Worm (Caenorhabditis elegans) whole organism, young adult: Measurements from ENCODE around the gene B0336.13.

ENCODE experiments used
- B0336.3 ChIP-seq: fragments of 200-800 bp; sonication (Bioruptor generic); IDR thresholded peaks from 2 replicates; pipeline ENCODE4 v1.3.6; 2022; ENCODE audit warnings: missing genetic modification characterization, missing compliant biosample characterization
- C17E4.6 ChIP-seq: fragments of 200-800 bp; sonication (Bioruptor generic); IDR thresholded peaks from 2 replicates; pipeline ENCODE4 v1.3.6; 2022; ENCODE audit warnings: missing genetic modification reagents, missing genetic modification characterization, missing compliant biosample characterization
- F10E7.11 ChIP-seq: sonication (generic microtip); optimal IDR thresholded peaks from 2 replicates; lab custom pipeline; 2017; ENCODE audit warnings: mild to moderate bottlenecking, missing genetic modification characterization, moderate library complexity, missing compliant biosample characterization
- F33H1.4 ChIP-seq: fragments of 200-800 bp; sonication (Bioruptor generic); IDR thresholded peaks from 2 replicates; pipeline ENCODE4 v1.3.6; 2022; ENCODE audit warnings: missing genetic modification reagents, missing genetic modification characterization, missing compliant biosample characterization
- F39B2.1 ChIP-seq: fragments of 200-800 bp; sonication (Bioruptor generic); IDR thresholded peaks from 2 replicates; pipeline ENCODE4 v1.3.6; 2022; ENCODE audit warnings: missing genetic modification reagents, missing genetic modification characterization, missing compliant biosample characterization
- F52B5.7 ChIP-seq: sonication (generic microtip); optimal IDR thresholded peaks from 2 replicates; lab custom pipeline; 2016; ENCODE audit warnings: mild to moderate bottlenecking, missing genetic modification characterization, missing compliant biosample characterization
- K12H6.12 ChIP-seq: fragments of 200-800 bp; sonication (Bioruptor generic); optimal IDR thresholded peaks from 2 replicates; lab custom pipeline; 2018; ENCODE audit warnings: mild to moderate bottlenecking, missing genetic modification characterization, missing compliant biosample characterization
- Y53G8AR.9 ChIP-seq: fragments of 200-800 bp; sonication (Bioruptor generic); conservative IDR thresholded peaks from 2 replicates; pipeline ENCODE4 v1.3.6; 2022; ENCODE audit warnings: missing genetic modification reagents, missing genetic modification characterization, missing compliant biosample characterization
- Y79H2A.3 ChIP-seq: fragments of 200-800 bp; sonication (Bioruptor generic); conservative IDR thresholded peaks from 2 replicates; pipeline ENCODE4 v1.3.6; 2022; ENCODE audit warnings: missing genetic modification reagents, missing genetic modification characterization, missing compliant biosample characterization
- Y95B8A.8 ChIP-seq: fragments of 200-800 bp; sonication (Bioruptor generic); IDR thresholded peaks from 2 replicates; pipeline ENCODE4 v1.3.6; 2022; ENCODE audit warnings: missing genetic modification reagents, missing genetic modification characterization, missing compliant biosample characterization
- akir-1 ChIP-seq: fragments of 200-800 bp; sonication (Bioruptor generic); optimal IDR thresholded peaks from 2 replicates; lab custom pipeline; 2018; ENCODE audit warnings: mild to moderate bottlenecking, missing genetic modification characterization, moderate library complexity, missing compliant biosample characterization
- aptf-2 ChIP-seq: fragments of 200-800 bp; sonication (Bioruptor generic); conservative IDR thresholded peaks from 2 replicates; pipeline ENCODE4 v1.3.6; 2022; ENCODE audit warnings: missing genetic modification reagents, missing genetic modification characterization, missing compliant biosample characterization
- aptf-3 ChIP-seq: fragments of 200-800 bp; sonication (Bioruptor generic); IDR thresholded peaks from 2 replicates; pipeline ENCODE4 v1.3.6; 2022; ENCODE audit warnings: missing genetic modification characterization, missing compliant biosample characterization
- athp-1 ChIP-seq: sonication (generic microtip); optimal IDR thresholded peaks from 2 replicates; lab custom pipeline; 2017; ENCODE audit warnings: mild to moderate bottlenecking, missing genetic modification characterization, missing compliant biosample characterization
- bed-2 ChIP-seq: fragments of 200-800 bp; sonication (Bioruptor generic); IDR thresholded peaks from 2 replicates; pipeline ENCODE4 v1.3.6; 2022; ENCODE audit warnings: missing genetic modification reagents, missing genetic modification characterization, missing compliant biosample characterization
- ccch-3 ChIP-seq: fragments of 200-800 bp; sonication (Bioruptor generic); optimal IDR thresholded peaks from 2 replicates; lab custom pipeline; 2018; ENCODE audit warnings: mild to moderate bottlenecking, missing genetic modification characterization, missing compliant biosample characterization
- cebp-1 ChIP-seq, 2 experiments: fragments of 200-800 bp in 1 of 2; sonication (Bioruptor generic) in 1 of 2; sonication (generic microtip) in 1 of 2; IDR thresholded peaks in 1 of 2; optimal IDR thresholded peaks in 1 of 2; 2 replicates each; pipeline versions ENCODE4 v1.3.6 to Lab custom; 2017 to 2022; ENCODE audit warnings: missing compliant biosample characterization in 2 of 2, missing genetic modification characterization in 2 of 2, mild to moderate bottlenecking in 1 of 2, missing genetic modification reagents in 1 of 2, moderate library complexity in 1 of 2
- die-1 ChIP-seq: sonication (generic microtip); optimal IDR thresholded peaks from 2 replicates; lab custom pipeline; 2016; ENCODE audit warnings: missing genotype, mild to moderate bottlenecking, missing genetic modification characterization, missing compliant biosample characterization
- dox-1 ChIP-seq: fragments of 200-800 bp; sonication (Bioruptor generic); IDR thresholded peaks from 2 replicates; pipeline ENCODE4 v1.3.6; 2022; ENCODE audit warnings: missing genetic modification reagents, missing genetic modification characterization, missing compliant biosample characterization
- egl-44 ChIP-seq: fragments of 200-800 bp; sonication (Bioruptor generic); IDR thresholded peaks from 2 replicates; pipeline ENCODE4 v1.3.6; 2022; ENCODE audit warnings: missing genetic modification reagents, missing genetic modification characterization, missing compliant biosample characterization
- ekl-4 ChIP-seq: fragments of 200-800 bp; sonication (Bioruptor generic); IDR thresholded peaks from 2 replicates; pipeline ENCODE4 v1.3.6; 2022; ENCODE audit warnings: missing genetic modification reagents, missing genetic modification characterization, missing compliant biosample characterization
- gei-17 ChIP-seq: fragments of 200-800 bp; sonication (Bioruptor generic); optimal IDR thresholded peaks from 2 replicates; lab custom pipeline; 2018; ENCODE audit warnings: mild to moderate bottlenecking, missing genetic modification characterization, missing compliant biosample characterization
- him-1 ChIP-seq: sonication (generic microtip); optimal IDR thresholded peaks from 2 replicates; lab custom pipeline; 2016; ENCODE audit warnings: missing genotype, missing genetic modification reagents, missing genetic modification characterization, missing compliant biosample characterization
- hmg-20 ChIP-seq: fragments of 200-800 bp; sonication (Bioruptor generic); IDR thresholded peaks from 2 replicates; pipeline ENCODE4 v1.3.6; 2022; ENCODE audit warnings: missing genetic modification reagents, missing genetic modification characterization, missing compliant biosample characterization
- hrde-1 ChIP-seq: sonication (generic microtip); optimal IDR thresholded peaks from 2 replicates; lab custom pipeline; 2016; ENCODE audit warnings: missing genetic modification characterization, mild to moderate bottlenecking, missing compliant biosample characterization, moderate library complexity, missing genotype, missing genetic modification reagents, borderline replicate concordance
- hsf-1 ChIP-seq: fragments of 200-800 bp; sonication (Bioruptor generic); IDR thresholded peaks from 2 replicates; pipeline ENCODE4 v1.3.6; 2022; ENCODE audit warnings: missing genetic modification reagents, missing genetic modification characterization, missing compliant biosample characterization
- lag-1 ChIP-seq: fragments of 200-800 bp; sonication (Bioruptor generic); IDR thresholded peaks from 2 replicates; pipeline ENCODE4 v1.3.6; 2022; ENCODE audit warnings: missing genetic modification reagents, missing genetic modification characterization, missing compliant biosample characterization
- lin-35 ChIP-seq, 3 experiments: fragments of 150-350 bp in 2 of 3; sonication (generic microtip) in 1 of 3; optimal IDR thresholded peaks; 2 replicates each; lab custom pipeline; 2014 to 2018; ENCODE audit warnings: missing biosample characterization in 3 of 3, missing genetic modification characterization in 3 of 3, missing genetic modification reagents in 3 of 3
- madf-10 ChIP-seq: sonication (generic microtip); optimal IDR thresholded peaks from 2 replicates; lab custom pipeline; 2016; ENCODE audit warnings: mild to moderate bottlenecking, missing genetic modification characterization, missing compliant biosample characterization
- madf-3 ChIP-seq: fragments of 200-800 bp; sonication (Bioruptor generic); IDR thresholded peaks from 2 replicates; pipeline ENCODE4 v1.3.6; 2022; ENCODE audit warnings: missing genetic modification reagents, missing genetic modification characterization, missing compliant biosample characterization
- mes-4 ChIP-seq: sonication (generic microtip); optimal IDR thresholded peaks from 2 replicates; lab custom pipeline; 2016; ENCODE audit warnings: missing genotype, missing genetic modification characterization, missing compliant biosample characterization
- nhr-120 ChIP-seq: fragments of 200-800 bp; sonication (Bioruptor generic); IDR thresholded peaks from 2 replicates; pipeline ENCODE4 v1.3.6; 2022; ENCODE audit warnings: missing genetic modification characterization, missing compliant biosample characterization
- nhr-27 ChIP-seq: fragments of 200-800 bp; sonication (Bioruptor generic); optimal IDR thresholded peaks from 2 replicates; lab custom pipeline; 2018; ENCODE audit warnings: mild to moderate bottlenecking, missing genetic modification characterization, moderate library complexity, missing compliant biosample characterization
- nhr-90 ChIP-seq: sonication (generic microtip); optimal IDR thresholded peaks from 2 replicates; lab custom pipeline; 2016; ENCODE audit warnings: missing genotype, mild to moderate bottlenecking, missing genetic modification characterization, missing compliant biosample characterization
- pha-4 ChIP-seq: fragments of 150-350 bp; sonication (generic microtip); optimal IDR thresholded peaks from 2 replicates; lab custom pipeline; 2014; ENCODE audit warnings: missing biosample characterization, missing genetic modification reagents, missing genetic modification characterization
- rcor-1 ChIP-seq: fragments of 200-800 bp; sonication (Bioruptor generic); IDR thresholded peaks from 2 replicates; pipeline ENCODE4 v1.3.6; 2022; ENCODE audit warnings: missing genetic modification reagents, missing genetic modification characterization, missing compliant biosample characterization
- rec-8 ChIP-seq, 2 experiments: sonication (generic microtip); optimal IDR thresholded peaks; 2 replicates each; lab custom pipeline; 2016; ENCODE audit warnings: mild to moderate bottlenecking in 2 of 2, missing genetic modification characterization in 2 of 2, missing genetic modification reagents in 2 of 2, missing genotype in 2 of 2, missing biosample characterization in 1 of 2, missing compliant biosample characterization in 1 of 2, moderate library complexity in 1 of 2
- snpc-1.1 ChIP-seq: sonication (generic microtip); optimal IDR thresholded peaks from 2 replicates; lab custom pipeline; 2017; ENCODE audit warnings: missing genetic modification characterization, mild to moderate bottlenecking, missing compliant biosample characterization, antibody characterized with exemption, moderate library complexity, missing genotype, missing genetic modification reagents; ENCODE audit not compliant: insufficient read depth
- snpc-1.3 ChIP-seq: sonication (generic microtip); optimal IDR thresholded peaks from 2 replicates; lab custom pipeline; 2017; ENCODE audit warnings: missing genetic modification characterization, mild to moderate bottlenecking, missing compliant biosample characterization, antibody characterized with exemption, moderate library complexity, missing genotype, missing genetic modification reagents; ENCODE audit not compliant: insufficient read depth
- tbp1 ChIP-seq: fragments of 200-800 bp; sonication (Bioruptor generic); optimal IDR thresholded peaks from 2 replicates; lab custom pipeline; 2018; ENCODE audit warnings: mild to moderate bottlenecking, missing genetic modification characterization, missing compliant biosample characterization
- unc-130 ChIP-seq: sonication (generic microtip); optimal IDR thresholded peaks from 2 replicates; lab custom pipeline; 2016; ENCODE audit warnings: missing genetic modification reagents, missing genetic modification characterization, missing compliant biosample characterization
- xnd-1 ChIP-seq: sonication (generic microtip); optimal IDR thresholded peaks from 2 replicates; lab custom pipeline; 2016; ENCODE audit warnings: missing genotype, missing genetic modification reagents, missing genetic modification characterization, missing compliant biosample characterization
- zim-3 ChIP-seq: sonication (generic microtip); optimal IDR thresholded peaks from 2 replicates; lab custom pipeline; 2017; ENCODE audit warnings: mild to moderate bottlenecking, missing genetic modification characterization, moderate library complexity, missing compliant biosample characterization
- ztf-18 ChIP-seq: sonication (generic microtip); optimal IDR thresholded peaks from 2 replicates; lab custom pipeline; 2016; ENCODE audit warnings: missing genotype, mild to moderate bottlenecking, missing genetic modification characterization, missing compliant biosample characterization
- ztf-25 ChIP-seq: fragments of 200-800 bp; sonication (Bioruptor generic); IDR thresholded peaks from 2 replicates; pipeline ENCODE4 v1.3.6; 2022; ENCODE audit warnings: missing genetic modification reagents, missing genetic modification characterization, missing compliant biosample characterization
- ztf-26 ChIP-seq: sonication (generic microtip); optimal IDR thresholded peaks from 2 replicates; lab custom pipeline; 2017; ENCODE audit warnings: missing genetic modification characterization, missing compliant biosample characterization
- ztf-28 ChIP-seq: fragments of 200-800 bp; sonication (Bioruptor generic); IDR thresholded peaks from 2 replicates; pipeline ENCODE4 v1.3.6; 2022; ENCODE audit warnings: missing genetic modification reagents, missing genetic modification characterization, missing compliant biosample characterization
- ztf-6 ChIP-seq: fragments of 200-800 bp; sonication (Bioruptor generic); IDR thresholded peaks from 2 replicates; pipeline ENCODE4 v1.3.6; 2022; ENCODE audit warnings: missing genetic modification reagents, missing genetic modification characterization, missing compliant biosample characterization

B0336.13 gene

ce11 chrIII:5663521-5663920 lies 30.3 kb upstream of the B0336.13 start (continued):
- TF ChIP-seq F10E7.11 (tag; lab: Kevin White, UChicago) (no peak), ccch-3 (no peak), madf-10 (tag; lab: Kevin White, UChicago) (no peak), ztf-18 (tag; lab: Kevin White, UChicago) (peak; percentile 27), lin-35 (GFP tag; optimal IDR thresholded peaks at IDR 0.05; lab: Kevin White, UChicago) (peak in 2 of 3 experiments; percentile 25 to 88), dox-1 (GFP tag; lab: Robert Waterston, UW) (peak; percentile 86), snpc-1.1 (tag; lab: Kevin White, UChicago) (peak; percentile 85), ztf-28 (no peak), rcor-1 (GFP tag; lab: Robert Waterston, UW) (peak; percentile 86), mes-4 (tag; lab: Kevin White, UChicago) (no peak), B0336.3 (peak; percentile 65), zim-3 (tag; lab: Kevin White, UChicago) (no peak), Y53G8AR.9 (GFP tag; lab: Robert Waterston, UW) (peak; percentile 83), unc-130 (GFP tag; lab: Kevin White, UChicago) (peak; percentile 89), Y79H2A.3 (GFP tag; lab: Robert Waterston, UW) (0 out of 2 replicates have a peak, but pooled peaks have one; percentile 48), ztf-26 (no peak), F33H1.4 (peak; percentile 99), F39B2.1 (GFP tag; lab: Robert Waterston, UW) (no peak), egl-44 (GFP tag; lab: Robert Waterston, UW) (no peak), him-1 (no peak), snpc-1.3 (tag; lab: Kevin White, UChicago) (peak; percentile 66), ztf-25 (GFP tag; lab: Robert Waterston, UW) (no peak), madf-3 (GFP tag; lab: Robert Waterston, UW) (peak; percentile 56; the same call in 1 of the 2 replicates), nhr-27 (tag; lab: Kevin White, UChicago) (no peak), ekl-4 (GFP tag; lab: Robert Waterston, UW) (peak; percentile 77; the same call in 1 of the 2 replicates), hsf-1 (peak; percentile 84), die-1 (tag; lab: Kevin White, UChicago) (no peak), aptf-3 (GFP tag; lab: Robert Waterston, UW) (no peak), lag-1 (GFP tag; lab: Robert Waterston, UW) (no peak), pha-4 (tag; lab: Kevin White, UChicago) (no peak), K12H6.12 (tag; lab: Kevin White, UChicago) (no peak), aptf-2 (GFP tag; lab: Robert Waterston, UW) (no peak), Y95B8A.8 (peak; percentile 83), xnd-1 (tag; lab: Kevin White, UChicago) (peak; percentile 100), ztf-6 (GFP tag; lab: Robert Waterston, UW) (no peak), bed-2 (GFP tag; lab: Robert Waterston, UW) (no peak), tbp1 (peak; percentile 64), rec-8 (tag; optimal IDR thresholded peaks at IDR 0.05; lab: Kevin White, UChicago) (no peak), hmg-20 (no peak), hrde-1 (tag; lab: Kevin White, UChicago) (peak; percentile 56), akir-1 (no peak), F52B5.7 (tag; lab: Kevin White, UChicago) (no peak), athp-1 (peak; percentile 56), nhr-90 (tag; lab: Kevin White, UChicago) (no peak), gei-17 (GFP tag; lab: Kevin White, UChicago) (no peak), nhr-120 (no peak), cebp-1 (GFP tag; IDR thresholded peaks at IDR 0.05; lab: Robert Waterston, UW) (no peak), cebp-1 (tag; optimal IDR thresholded peaks at IDR 0.05; lab: Kevin White, UChicago) (no peak), C17E4.6 (GFP tag; lab: Robert Waterston, UW) (peak; percentile 71; the same call in 1 of the 2 replicates)
